Worm (Caenorhabditis elegans): ENCODE results near the gene Y49G5B.1.

The Y49G5B.1 gene

DNA sequence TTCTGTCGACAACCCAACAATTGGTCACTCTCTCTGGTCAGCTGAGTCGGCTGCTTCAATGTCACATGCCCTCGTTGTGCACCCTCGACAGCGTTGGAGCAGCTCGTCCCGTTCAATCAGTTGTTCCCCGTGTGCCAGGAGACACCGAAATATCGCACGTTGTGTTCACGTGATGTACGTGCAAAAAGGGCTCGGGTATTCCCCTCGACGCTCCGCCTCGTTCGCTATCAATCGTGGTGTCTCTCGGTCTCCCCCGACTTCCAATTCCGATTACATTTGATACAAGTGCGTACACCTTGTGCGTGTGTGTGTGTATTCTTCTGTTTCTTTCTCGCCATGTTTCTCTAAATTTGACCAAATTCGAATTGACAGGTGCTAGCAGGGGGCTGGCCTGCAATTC is 48.3 kb downstream of the Y49G5B.1 start (continued):
- TF ChIP-seq ceh-63 (GFP tag; optimal IDR thresholded peaks at IDR 0.05) = no peak
- TF ChIP-seq dpl-1 (GFP tag; optimal IDR thresholded peaks at IDR 0.05) = peak; percentile 16 to 41 (median 23)
- peak; percentile 41 to 45 for TF ChIP-seq efl-1 (optimal IDR thresholded peaks at IDR 0.05)
- peak; percentile 43 to 94 for TF ChIP-seq efl-1 (GFP tag; optimal IDR thresholded peaks at IDR 0.05 in 1 of 2)
- peak; percentile 92 for TF ChIP-seq elt-2 (tag; optimal IDR thresholded peaks at IDR 0.05)
- no peak for TF ChIP-seq C16A3.4 (tag; optimal IDR thresholded peaks at IDR 0.05)
- peak; percentile 81 for TF ChIP-seq ztf-4 (tag; optimal IDR thresholded peaks at IDR 0.05)
- no peak for TF ChIP-seq isw-1 (GFP tag; IDR thresholded peaks at IDR 0.05)
- no peak for TF ChIP-seq tlp-1 (tag; optimal IDR thresholded peaks at IDR 0.05)
- TF ChIP-seq ceh-82 (tag; optimal IDR thresholded peaks at IDR 0.05) = no peak
- TF ChIP-seq snpc-4 (tag; optimal IDR thresholded peaks at IDR 0.05) = no peak
- TF ChIP-seq hlh-4 (tag; optimal IDR thresholded peaks at IDR 0.05) = peak; percentile 47
- no peak for TF ChIP-seq vab-15 (tag; optimal IDR thresholded peaks at IDR 0.05)
- no peak for TF ChIP-seq zip-4 (GFP tag; optimal IDR thresholded peaks at IDR 0.05)
- TF ChIP-seq nhr-85 (tag) = peak; percentile 89
- peak; percentile 8 for TF ChIP-seq sox-4 (tag; optimal IDR thresholded peaks at IDR 0.05)
- TF ChIP-seq fkh-10 (GFP tag; optimal IDR thresholded peaks at IDR 0.05) = no peak
- no peak for TF ChIP-seq hpl-2 (GFP tag; optimal IDR thresholded peaks at IDR 0.05)
- TF ChIP-seq C04F5.9 (tag; optimal IDR thresholded peaks at IDR 0.05) = no peak
- no peak for TF ChIP-seq ceh-90 (tag; optimal IDR thresholded peaks at IDR 0.05)
- peak; percentile 34 to 46 for TF ChIP-seq lsy-2 (tag; optimal IDR thresholded peaks at IDR 0.05)
- peak; percentile 74 for TF ChIP-seq jun-1 (tag; optimal IDR thresholded peaks at IDR 0.05)
- TF ChIP-seq pag-3 (tag; optimal IDR thresholded peaks at IDR 0.05; ENCODE audit: borderline replicate concordance, insufficient read depth) = no peak
- peak in 5 of 6 experiments; percentile 28 to 70 (median 32) for TF ChIP-seq elt-3 (tag; optimal IDR thresholded peaks at IDR 0.05)
- no peak for TF ChIP-seq unc-98 (GFP tag; IDR thresholded peaks at IDR 0.05)
- no peak for TF ChIP-seq hlh-17 (GFP tag; optimal IDR thresholded peaks at IDR 0.05; ENCODE audit: borderline replicate concordance)
- no peak for TF ChIP-seq sptf-1 (tag; optimal IDR thresholded peaks at IDR 0.05)
- TF ChIP-seq ces-1 (GFP tag; optimal IDR thresholded peaks at IDR 0.05) = no peak
- TF ChIP-seq pqm-1 (tag; optimal IDR thresholded peaks at IDR 0.05) = peak; percentile 31
- no peak for TF ChIP-seq pax-3 (tag; optimal IDR thresholded peaks at IDR 0.05)

DNA sequence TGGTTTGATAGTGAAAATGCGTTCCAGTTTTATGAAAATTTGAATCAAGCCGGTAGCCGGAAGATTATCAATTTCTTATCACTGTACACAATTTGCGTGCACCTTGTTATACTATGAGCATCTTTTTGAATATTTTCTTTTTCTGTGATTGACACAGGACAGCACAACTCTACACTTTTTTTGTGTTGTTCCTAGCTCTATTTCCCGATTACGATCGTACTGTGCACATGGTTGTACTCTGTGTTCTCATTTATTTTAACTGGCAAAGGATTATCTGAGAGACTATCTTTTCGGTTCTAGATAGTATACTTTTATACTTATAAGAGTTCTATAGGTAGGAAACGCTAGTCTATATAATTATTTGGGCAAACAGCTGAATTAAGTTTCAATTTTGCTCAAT is 48.9 kb downstream of the Y49G5B.1 start:
- TF ChIP-seq skn-1 (tag; optimal IDR thresholded peaks at IDR 0.05) (no peak), efl-3 (GFP tag; optimal IDR thresholded peaks at IDR 0.05) (no peak), elt-3 (tag; optimal IDR thresholded peaks at IDR 0.05) (no peak), unc-86 (tag; optimal IDR thresholded peaks at IDR 0.05) (no peak), tbx-2 (tag; optimal IDR thresholded peaks at IDR 0.05) (no peak)

DNA sequence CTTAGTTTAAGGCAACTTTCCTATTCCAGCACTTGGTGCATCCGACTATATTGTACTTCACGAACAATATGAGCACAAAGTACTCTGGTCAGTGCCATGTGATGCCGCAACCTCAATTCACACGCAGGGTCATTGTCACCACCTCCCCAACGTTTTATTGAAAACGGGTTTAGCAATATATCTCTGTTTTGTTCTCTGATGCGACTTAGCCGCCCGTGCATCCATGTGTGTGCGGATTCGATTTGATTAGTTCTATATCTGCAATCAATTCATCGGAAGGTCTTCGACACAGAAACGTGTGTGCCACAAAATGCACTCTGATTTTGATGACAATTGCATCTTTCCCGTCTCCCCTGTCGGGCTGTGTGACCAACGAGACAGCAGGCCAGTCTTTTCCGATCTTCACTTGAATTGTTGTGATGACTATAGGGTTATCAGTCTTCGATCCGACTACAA is 49.5 kb downstream of the Y49G5B.1 start:
- TF ChIP-seq nhr-85 (tag) (peak; percentile 95), unc-130 (tag; optimal IDR thresholded peaks at IDR 0.05) (peak; percentile 72), lin-14 (GFP tag; optimal IDR thresholded peaks at IDR 0.05) (peak; percentile 82), blmp-1 (tag; optimal IDR thresholded peaks at IDR 0.05) (peak; percentile 9), fkh-4 (tag; optimal IDR thresholded peaks at IDR 0.05; ENCODE audit: borderline replicate concordance) (no peak), lin-39 (tag; optimal IDR thresholded peaks at IDR 0.05) (no peak), sox-4 (tag; optimal IDR thresholded peaks at IDR 0.05) (no peak), egl-27 (tag; optimal IDR thresholded peaks at IDR 0.05) (no peak), alr-1 (tag; optimal IDR thresholded peaks at IDR 0.05; ENCODE audit: borderline replicate concordance) (no peak), hpl-2 (GFP tag; optimal IDR thresholded peaks at IDR 0.05) (no peak), nhr-11 (tag; optimal IDR thresholded peaks at IDR 0.05) (peak; percentile 17), C34B4.2 (tag; optimal IDR thresholded peaks at IDR 0.05) (no peak), pag-3 (tag; optimal IDR thresholded peaks at IDR 0.05; ENCODE audit: borderline replicate concordance, insufficient read depth) (no peak), jun-1 (tag; optimal IDR thresholded peaks at IDR 0.05) (no peak), swsn-7 (tag; optimal IDR thresholded peaks at IDR 0.05) (peak; percentile 23), ceh-88 (GFP tag; IDR thresholded peaks at IDR 0.05) (no peak), lin-15B (tag; optimal IDR thresholded peaks at IDR 0.05) (no peak), sup-37 (GFP tag; optimal IDR thresholded peaks at IDR 0.05) (no peak), snu-23 (GFP tag; optimal IDR thresholded peaks at IDR 0.05) (peak; percentile 74), sptf-1 (tag; optimal IDR thresholded peaks at IDR 0.05) (no peak), elt-3 (tag; optimal IDR thresholded peaks at IDR 0.05) (peak in 5 of 6 experiments; percentile 42 to 71 (median 64)), isw-1 (GFP tag; IDR thresholded peaks at IDR 0.05) (no peak), ceh-82 (tag; optimal IDR thresholded peaks at IDR 0.05) (peak in 1 of 3 experiments; percentile 20), elt-2 (tag; optimal IDR thresholded peaks at IDR 0.05) (no peak), vab-15 (tag; optimal IDR thresholded peaks at IDR 0.05) (no peak), ama-1 (optimal IDR thresholded peaks at IDR 0.05) (no peak), lin-13 (GFP tag; optimal IDR thresholded peaks at IDR 0.05) (no peak)
